Fruit fly (Drosophila melanogaster) whole organism, embryonic: ENCODE data around the gene LysRS.
A peak's percentile ranks its signal among the peaks of the same experiment; 100 is the strongest.

ENCODE experiments used
- Bdp1 ChIP-seq: fragments of 200-800 bp; sonication (Bioruptor generic); optimal IDR thresholded peaks from 3 replicates; lab custom pipeline; 2016; ENCODE audit warnings: missing biosample characterization, missing genetic modification characterization
- CG10366 ChIP-seq: fragments of 200-800 bp; sonication (Bioruptor generic); IDR thresholded peaks from 2 replicates; pipeline ENCODE4 v1.3.6; 2022; ENCODE audit warnings: missing biosample characterization, missing genetic modification characterization
- CG10462 ChIP-seq: fragments of 200-800 bp; sonication (Bioruptor generic); optimal IDR thresholded peaks from 2 replicates; lab custom pipeline; 2016; ENCODE audit warnings: missing biosample characterization, missing genetic modification characterization
- CG13123 ChIP-seq: fragments of 200-800 bp; sonication (Bioruptor generic); optimal IDR thresholded peaks from 2 replicates; lab custom pipeline; 2016; ENCODE audit warnings: missing biosample characterization, missing genetic modification characterization
- CG13624 ChIP-seq: fragments of 200-800 bp; sonication (Bioruptor generic); optimal IDR thresholded peaks from 2 replicates; lab custom pipeline; 2016; ENCODE audit warnings: missing biosample characterization, missing genetic modification characterization
- CG13894 ChIP-seq: fragments of 200-800 bp; sonication (Bioruptor generic); optimal IDR thresholded peaks from 3 replicates; lab custom pipeline; 2018; ENCODE audit warnings: missing biosample characterization, mild to moderate bottlenecking, missing genetic modification characterization, moderate library complexity
- CG15011 ChIP-seq: fragments of 200-800 bp; sonication (Bioruptor generic); optimal IDR thresholded peaks from 3 replicates; lab custom pipeline; 2018; ENCODE audit warnings: missing biosample characterization, mild to moderate bottlenecking, missing genetic modification characterization
- CG1529 ChIP-seq: fragments of 200-800 bp; sonication (Bioruptor generic); optimal IDR thresholded peaks from 3 replicates; lab custom pipeline; 2018; ENCODE audit warnings: missing biosample characterization, missing genetic modification characterization
- CG17385 ChIP-seq: fragments of 200-800 bp; sonication (Bioruptor generic); optimal IDR thresholded peaks from 3 replicates; lab custom pipeline; 2018; ENCODE audit warnings: missing biosample characterization, mild to moderate bottlenecking, missing genetic modification characterization
- CG2199 ChIP-seq: fragments of 200-800 bp; sonication (Bioruptor generic); IDR thresholded peaks from 3 replicates; pipeline ENCODE4 v1.3.6; 2022; ENCODE audit warnings: missing biosample characterization, missing genetic modification characterization
- CG2889 ChIP-seq: fragments of 200-800 bp; sonication (Bioruptor generic); IDR thresholded peaks from 3 replicates; pipeline ENCODE4 v1.3.6; 2022; ENCODE audit warnings: missing biosample characterization, missing genetic modification characterization
- CG30431 ChIP-seq: fragments of 200-800 bp; sonication (Bioruptor generic); optimal IDR thresholded peaks from 2 replicates; lab custom pipeline; 2017; ENCODE audit warnings: missing biosample characterization, missing genetic modification characterization
- CG4404 ChIP-seq: fragments of 200-800 bp; sonication (Bioruptor generic); IDR thresholded peaks from 2 replicates; pipeline ENCODE4 v1.3.6; 2022; ENCODE audit warnings: missing biosample characterization, missing genetic modification characterization
- CG4424 ChIP-seq: fragments of 200-800 bp; sonication (Bioruptor generic); optimal IDR thresholded peaks from 3 replicates; lab custom pipeline; 2016; ENCODE audit warnings: missing biosample characterization, missing genetic modification characterization
- CG5180 ChIP-seq: fragments of 200-800 bp; sonication (Bioruptor generic); optimal IDR thresholded peaks from 3 replicates; lab custom pipeline; 2017; ENCODE audit warnings: missing biosample characterization, missing genetic modification characterization, mild to moderate bottlenecking, moderate library complexity, missing genetic modification reagents
- CG6175 ChIP-seq: fragments of 200-800 bp; sonication (Bioruptor generic); IDR thresholded peaks from 3 replicates; pipeline ENCODE4 v1.3.6; 2022; ENCODE audit warnings: missing biosample characterization, missing genetic modification characterization
- CG6683 ChIP-seq: fragments of 200-800 bp; sonication (Bioruptor generic); optimal IDR thresholded peaks from 2 replicates; lab custom pipeline; 2017; ENCODE audit warnings: missing biosample characterization, mild to moderate bottlenecking, missing genetic modification characterization, missing genetic modification reagents
- CG8359 ChIP-seq: fragments of 200-800 bp; sonication (Bioruptor generic); optimal IDR thresholded peaks from 2 replicates; lab custom pipeline; 2017; ENCODE audit warnings: missing biosample characterization, mild to moderate bottlenecking, missing genetic modification characterization, borderline replicate concordance
- CG8388 ChIP-seq: fragments of 200-800 bp; sonication (Bioruptor generic); optimal IDR thresholded peaks from 2 replicates; lab custom pipeline; 2019; ENCODE audit warnings: missing biosample characterization, mild to moderate bottlenecking, missing genetic modification characterization, moderate library complexity
- CG9609 ChIP-seq: fragments of 200-800 bp; sonication (Bioruptor generic); optimal IDR thresholded peaks from 3 replicates; lab custom pipeline; 2016; ENCODE audit warnings: missing biosample characterization, missing genetic modification characterization
- CHES-1-like ChIP-seq: fragments of 200-800 bp; sonication (Bioruptor generic); optimal IDR thresholded peaks from 2 replicates; lab custom pipeline; 2016; ENCODE audit warnings: missing biosample characterization, missing genetic modification characterization
- CoRest ChIP-seq: fragments of 200-800 bp; sonication (Bioruptor generic); optimal IDR thresholded peaks from 3 replicates; lab custom pipeline; 2018; ENCODE audit warnings: missing biosample characterization, mild to moderate bottlenecking, missing genetic modification characterization, moderate library complexity
- Deaf1 ChIP-seq: fragments of 200-800 bp; optimal IDR thresholded peaks from 3 replicates; lab custom pipeline; 2019; ENCODE audit warnings: missing biosample characterization, mild to moderate bottlenecking, missing genetic modification characterization, moderate library complexity
- HLH3B ChIP-seq: fragments of 200-800 bp; sonication (Bioruptor generic); IDR thresholded peaks from 2 replicates; pipeline ENCODE4 v1.3.6; 2022; ENCODE audit warnings: missing biosample characterization, missing genetic modification characterization
- Lpt ChIP-seq: fragments of >200 bp; optimal IDR thresholded peaks from 2 replicates; lab custom pipeline; 2018; ENCODE audit warnings: missing biosample characterization, missing genetic modification characterization
- MESR4 ChIP-seq: fragments of 200-800 bp; sonication (Bioruptor generic); optimal IDR thresholded peaks from 2 replicates; lab custom pipeline; 2018; ENCODE audit warnings: missing biosample characterization, mild to moderate bottlenecking, missing genetic modification characterization, moderate library complexity
- NFAT ChIP-seq: fragments of 200-800 bp; sonication (Bioruptor generic); IDR thresholded peaks from 2 replicates; pipeline ENCODE4 v1.3.6; 2022; ENCODE audit warnings: missing biosample characterization, missing genetic modification characterization
- Nf-YC ChIP-seq: fragments of 200-800 bp; optimal IDR thresholded peaks from 3 replicates; lab custom pipeline; 2019; ENCODE audit warnings: missing biosample characterization, mild to moderate bottlenecking, missing genetic modification characterization, moderate library complexity
- Oaz ChIP-seq: fragments of 200-800 bp; sonication (Bioruptor generic); IDR thresholded peaks from 2 replicates; pipeline ENCODE4 v1.3.6; 2022; ENCODE audit warnings: missing biosample characterization, missing genetic modification characterization
- Pdp1 ChIP-seq, 2 experiments: fragments of 200-800 bp; sonication (Bioruptor generic); optimal IDR thresholded peaks; 3 replicates each; lab custom pipeline; 2016; ENCODE audit warnings: missing biosample characterization in 2 of 2, missing genetic modification characterization in 2 of 2, mild to moderate bottlenecking in 1 of 2, moderate library complexity in 1 of 2
- Poxn ChIP-seq: fragments of 200-800 bp; sonication (Bioruptor generic); IDR thresholded peaks from 2 replicates; pipeline ENCODE4 v1.3.6; 2022; ENCODE audit warnings: missing biosample characterization, missing genetic modification characterization
- Six4 ChIP-seq: fragments of 200-800 bp; sonication (Bioruptor generic); optimal IDR thresholded peaks from 2 replicates; lab custom pipeline; 2016; ENCODE audit warnings: missing biosample characterization, missing genetic modification characterization
- TFAM ChIP-seq: fragments of 200-800 bp; sonication (Bioruptor generic); optimal IDR thresholded peaks from 2 replicates; lab custom pipeline; 2017; ENCODE audit warnings: missing biosample characterization, missing genetic modification characterization, inconsistent platforms
- ara ChIP-seq: fragments of 200-800 bp; sonication (Bioruptor generic); IDR thresholded peaks from 2 replicates; pipeline ENCODE4 v1.3.6; 2022; ENCODE audit warnings: missing biosample characterization, missing genetic modification characterization
- cato ChIP-seq: fragments of 200-800 bp; sonication (Bioruptor generic); optimal IDR thresholded peaks from 2 replicates; lab custom pipeline; 2016; ENCODE audit warnings: missing biosample characterization, missing genetic modification characterization, borderline replicate concordance
- caup ChIP-seq: fragments of 200-800 bp; sonication (Bioruptor generic); optimal IDR thresholded peaks from 3 replicates; lab custom pipeline; 2017; ENCODE audit warnings: missing biosample characterization, mild to moderate bottlenecking, missing genetic modification characterization, moderate library complexity; ENCODE audit not compliant: severe bottlenecking
- cg ChIP-seq: fragments of 200-800 bp; sonication (Bioruptor generic); optimal IDR thresholded peaks from 3 replicates; lab custom pipeline; 2019; ENCODE audit warnings: missing biosample characterization, mild to moderate bottlenecking, missing genetic modification characterization, moderate library complexity
- crol ChIP-seq: fragments of 200-800 bp; sonication (Bioruptor generic); IDR thresholded peaks from 2 replicates; pipeline ENCODE4 v1.3.6; 2022; ENCODE audit warnings: missing biosample characterization, missing genetic modification characterization
- dan ChIP-seq: fragments of 200-800 bp; sonication (Bioruptor generic); IDR thresholded peaks from 2 replicates; pipeline ENCODE4 v1.3.6; 2022; ENCODE audit warnings: missing biosample characterization, missing genetic modification characterization
- danr ChIP-seq: fragments of 200-800 bp; sonication (Bioruptor generic); IDR thresholded peaks from 2 replicates; pipeline ENCODE4 v1.3.6; 2022; ENCODE audit warnings: missing biosample characterization, missing genetic modification characterization
- ems ChIP-seq: fragments of 200-800 bp; sonication (Bioruptor generic); optimal IDR thresholded peaks from 3 replicates; lab custom pipeline; 2016; ENCODE audit warnings: missing biosample characterization, missing genetic modification characterization
- gro ChIP-seq: fragments of 200-800 bp; sonication (Bioruptor generic); optimal IDR thresholded peaks from 2 replicates; lab custom pipeline; 2016; ENCODE audit warnings: missing biosample characterization, missing genetic modification characterization
- lilli ChIP-seq: fragments of 200-800 bp; sonication (Bioruptor generic); optimal IDR thresholded peaks from 3 replicates; lab custom pipeline; 2016; ENCODE audit warnings: missing biosample characterization, missing genetic modification characterization
- psq ChIP-seq: fragments of 200-800 bp; sonication (Bioruptor generic); optimal IDR thresholded peaks from 2 replicates; lab custom pipeline; 2017; ENCODE audit warnings: missing biosample characterization, missing genetic modification characterization
- sc ChIP-seq, 3 experiments: fragments of >200 bp in 2 of 3; fragments of 200-800 bp in 1 of 3; sonication (Bioruptor generic) in 1 of 3; optimal IDR thresholded peaks; 2 replicates in 2 of 3; 3 replicates in 1 of 3; lab custom pipeline; 2017; ENCODE audit warnings: mild to moderate bottlenecking in 1 of 3, missing biosample characterization in 1 of 3, missing genetic modification characterization in 1 of 3, missing genetic modification reagents in 1 of 3
- sens ChIP-seq: fragments of 200-800 bp; sonication (Bioruptor generic); peaks from one replicate; lab custom pipeline; 2016; ENCODE audit warnings: missing biosample characterization, missing genetic modification characterization
- seq ChIP-seq: fragments of 200-800 bp; sonication (Bioruptor generic); IDR thresholded peaks from 2 replicates; pipeline ENCODE4 v1.3.6; 2022; ENCODE audit warnings: missing biosample characterization, missing genetic modification characterization
- sim ChIP-seq: fragments of 200-800 bp; sonication (Bioruptor generic); IDR thresholded peaks from 2 replicates; pipeline ENCODE4 v1.3.6; 2022; ENCODE audit warnings: missing biosample characterization, missing genetic modification characterization
- stc ChIP-seq: fragments of 200-800 bp; sonication (Bioruptor generic); IDR thresholded peaks from 2 replicates; pipeline ENCODE4 v1.3.6; 2022; ENCODE audit warnings: missing biosample characterization, missing genetic modification characterization
- tgo ChIP-seq: fragments of 200-800 bp; sonication (Bioruptor generic); IDR thresholded peaks from 3 replicates; pipeline ENCODE4 v1.3.6; 2022; ENCODE audit warnings: missing biosample characterization, missing genetic modification characterization
- twi ChIP-seq: fragments of 200-800 bp; optimal IDR thresholded peaks from 2 replicates; lab custom pipeline; 2019; ENCODE audit warnings: missing biosample characterization, mild to moderate bottlenecking, missing genetic modification characterization, moderate library complexity

The LysRS gene

DNA sequence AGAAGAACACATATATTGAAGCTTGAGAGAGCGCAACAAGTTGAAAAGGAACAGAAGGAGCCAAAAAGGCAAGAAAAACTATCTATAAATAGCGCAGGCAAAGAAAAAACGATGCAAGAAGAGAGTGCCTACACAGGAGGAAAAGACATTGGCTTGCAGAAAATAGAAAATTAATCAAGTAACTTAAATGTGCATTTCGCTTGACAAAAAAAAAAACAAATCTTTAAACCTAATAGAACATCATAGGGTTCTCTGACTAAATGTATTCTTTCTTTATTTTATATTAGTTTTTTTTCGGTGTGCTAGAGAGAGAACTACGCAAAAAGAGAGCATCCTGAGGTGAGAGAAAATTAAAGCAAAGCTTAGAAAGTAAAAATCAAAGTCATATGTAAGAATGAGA is 41.4 kb upstream of the LysRS start (continued):
- TF ChIP-seq ara (GFP tag; lab: Robert Waterston, UW) = peak; percentile 64
- no peak for TF ChIP-seq Deaf1 (tag; lab: Kevin White, UChicago)
- TF ChIP-seq ems (GFP tag; lab: Kevin White, UChicago) = peak; percentile 24
- no peak for TF ChIP-seq cg (GFP tag; lab: Kevin White, UChicago)
- no peak for TF ChIP-seq sc (optimal IDR thresholded peaks at IDR 0.05; lab: Kevin White, UChicago)
- TF ChIP-seq sc (GFP tag; optimal IDR thresholded peaks at IDR 0.05; lab: Kevin White, UChicago) = peak; percentile 33
- TF ChIP-seq HLH3B = 0 out of 2 replicates have a peak, but pooled peaks have one; percentile 12
- no peak for TF ChIP-seq Lpt (GFP tag; lab: Kevin White, UChicago)
- TF ChIP-seq CG13894 = no peak
- TF ChIP-seq CG6175 (GFP tag; lab: Robert Waterston, UW) = no peak
- TF ChIP-seq seq (GFP tag; lab: Robert Waterston, UW) = no peak
- TF ChIP-seq Poxn (GFP tag; lab: Robert Waterston, UW) = no peak
- TF ChIP-seq CG30431 = peak; percentile 10
- TF ChIP-seq CG10462 (GFP tag; lab: Kevin White, UChicago) = no peak
- 0 out of 2 replicates have a peak, but pooled peaks have one; percentile 44 for TF ChIP-seq sim (GFP tag; lab: Robert Waterston, UW)
- 0 out of 2 replicates have a peak, but pooled peaks have one; percentile 55 for TF ChIP-seq dan (GFP tag; lab: Robert Waterston, UW)
- no peak for TF ChIP-seq twi (tag; lab: Kevin White, UChicago)
- no peak for TF ChIP-seq CHES-1-like (GFP tag; lab: Kevin White, UChicago)
- peak; percentile 41 for TF ChIP-seq CoRest (tag; lab: Kevin White, UChicago)
- no peak for TF ChIP-seq MESR4 (GFP tag; lab: Kevin White, UChicago)
- TF ChIP-seq CG5180 = no peak
- no peak for TF ChIP-seq Oaz (GFP tag; lab: Robert Waterston, UW)
- peak; percentile 22 for TF ChIP-seq Six4 (GFP tag; lab: Kevin White, UChicago)
- no peak; the same call in 2 of the 3 replicates for TF ChIP-seq tgo (GFP tag; lab: Robert Waterston, UW)
- TF ChIP-seq Nf-YC (tag; lab: Kevin White, UChicago) = no peak
- TF ChIP-seq lilli (GFP tag; lab: Kevin White, UChicago) = no peak
- peak; percentile 57 for TF ChIP-seq CG4424 (GFP tag; lab: Kevin White, UChicago)
- no peak for TF ChIP-seq CG13624 (GFP tag; lab: Kevin White, UChicago)
- TF ChIP-seq CG9609 (GFP tag; lab: Kevin White, UChicago) = peak; percentile 13
- peak; percentile 60 for TF ChIP-seq CG8388
- no peak for TF ChIP-seq CG8359 (GFP tag; lab: Kevin White, UChicago)
- TF ChIP-seq sens = peak; percentile 95
- no peak for TF ChIP-seq cato
- TF ChIP-seq CG2199 (GFP tag; lab: Robert Waterston, UW) = no peak
- peak in 1 of 2 experiments; percentile 23 for TF ChIP-seq Pdp1 (GFP tag; optimal IDR thresholded peaks at IDR 0.05; lab: Kevin White, UChicago)
- no peak for TF ChIP-seq gro (GFP tag; lab: Kevin White, UChicago)
- TF ChIP-seq crol (GFP tag; lab: Robert Waterston, UW) = no peak
- TF ChIP-seq NFAT (GFP tag; lab: Robert Waterston, UW) = no peak
- TF ChIP-seq danr (GFP tag; lab: Robert Waterston, UW) = no peak
- TF ChIP-seq CG17385 (GFP tag; lab: Kevin White, UChicago) = peak; percentile 24
- TF ChIP-seq CG6683 (GFP tag; lab: Kevin White, UChicago) = no peak
- TF ChIP-seq CG13123 (GFP tag; lab: Kevin White, UChicago) = no peak
- no peak for TF ChIP-seq caup (GFP tag; lab: Kevin White, UChicago)
- 0 out of 2 replicates have a peak, but pooled peaks have one; percentile 30 for TF ChIP-seq CG4404 (GFP tag; lab: Robert Waterston, UW)
- peak; percentile 46; the same call in 1 of the 2 replicates for TF ChIP-seq stc (GFP tag; lab: Robert Waterston, UW)
- TF ChIP-seq CG2889 (GFP tag; lab: Robert Waterston, UW) = no peak
- TF ChIP-seq Bdp1 (GFP tag; lab: Kevin White, UChicago) = no peak
- TF ChIP-seq CG15011 (GFP tag; lab: Kevin White, UChicago) = no peak
- no peak; the same call in 1 of the 2 replicates for TF ChIP-seq CG10366 (GFP tag; lab: Robert Waterston, UW)
- TF ChIP-seq CG1529 (GFP tag; lab: Kevin White, UChicago) = no peak
- TF ChIP-seq psq = no peak
- no peak for TF ChIP-seq TFAM (GFP tag; lab: Kevin White, UChicago)
